Worm (Caenorhabditis elegans) whole organism, young adult: ENCODE results near the gene ZK507.1.

Experiments used
- B0019.2 ChIP-seq: fragments of 200-800 bp; sonication (Bioruptor generic); conservative IDR thresholded peaks from 2 replicates; pipeline ENCODE4 v1.3.6; 2022; ENCODE audit warnings: missing genetic modification reagents, missing genetic modification characterization, missing compliant biosample characterization
- B0035.1 ChIP-seq: sonication (generic microtip); optimal IDR thresholded peaks from 2 replicates; lab custom pipeline; 2016; ENCODE audit warnings: missing genetic modification characterization, mild to moderate bottlenecking, missing compliant biosample characterization, missing genotype, missing genetic modification reagents
- C17E4.6 ChIP-seq: fragments of 200-800 bp; sonication (Bioruptor generic); IDR thresholded peaks from 2 replicates; pipeline ENCODE4 v1.3.6; 2022; ENCODE audit warnings: missing genetic modification reagents, missing genetic modification characterization, missing compliant biosample characterization
- D2030.7 ChIP-seq: fragments of 200-800 bp; sonication (Bioruptor generic); IDR thresholded peaks from 2 replicates; pipeline ENCODE4 v1.3.6; 2022; ENCODE audit warnings: missing genetic modification reagents, missing genetic modification characterization, missing compliant biosample characterization
- F10E7.11 ChIP-seq: sonication (generic microtip); optimal IDR thresholded peaks from 2 replicates; lab custom pipeline; 2017; ENCODE audit warnings: mild to moderate bottlenecking, missing genetic modification characterization, moderate library complexity, missing compliant biosample characterization
- F22D6.2 ChIP-seq: sonication (generic microtip); optimal IDR thresholded peaks from 2 replicates; lab custom pipeline; 2016; ENCODE audit warnings: mild to moderate bottlenecking, missing genetic modification characterization, missing compliant biosample characterization
- F33H1.4 ChIP-seq: fragments of 200-800 bp; sonication (Bioruptor generic); IDR thresholded peaks from 2 replicates; pipeline ENCODE4 v1.3.6; 2022; ENCODE audit warnings: missing genetic modification reagents, missing genetic modification characterization, missing compliant biosample characterization
- F49E8.2 ChIP-seq: sonication (generic microtip); optimal IDR thresholded peaks from 3 replicates; lab custom pipeline; 2017; ENCODE audit warnings: missing genetic modification characterization, mild to moderate bottlenecking, missing compliant biosample characterization, antibody characterized with exemption, moderate library complexity; ENCODE audit not compliant: insufficient read depth
- F57A8.1 ChIP-seq: fragments of 200-800 bp; sonication (Bioruptor generic); optimal IDR thresholded peaks from 2 replicates; lab custom pipeline; 2018; ENCODE audit warnings: mild to moderate bottlenecking, missing genetic modification characterization, moderate library complexity, missing compliant biosample characterization
- F57C9.4 ChIP-seq: sonication (generic microtip); optimal IDR thresholded peaks from 2 replicates; lab custom pipeline; 2017; ENCODE audit warnings: mild to moderate bottlenecking, missing genetic modification characterization, missing compliant biosample characterization
- K11D2.4 ChIP-seq: fragments of 200-800 bp; sonication (Bioruptor generic); IDR thresholded peaks from 2 replicates; pipeline ENCODE4 v1.3.6; 2022; ENCODE audit warnings: missing genetic modification reagents, missing genetic modification characterization, missing compliant biosample characterization
- T26A5.8 ChIP-seq: sonication (generic microtip); optimal IDR thresholded peaks from 2 replicates; lab custom pipeline; 2016; ENCODE audit warnings: missing genetic modification characterization, missing compliant biosample characterization
- Y53F4B.3 ChIP-seq: fragments of 200-800 bp; sonication (Bioruptor generic); IDR thresholded peaks from 2 replicates; pipeline ENCODE4 v1.3.6; 2022; ENCODE audit warnings: missing genetic modification reagents, missing genetic modification characterization, missing compliant biosample characterization
- Y53G8AR.9 ChIP-seq: fragments of 200-800 bp; sonication (Bioruptor generic); conservative IDR thresholded peaks from 2 replicates; pipeline ENCODE4 v1.3.6; 2022; ENCODE audit warnings: missing genetic modification reagents, missing genetic modification characterization, missing compliant biosample characterization
- Y67H2A.10 ChIP-seq: fragments of 200-800 bp; sonication (Bioruptor generic); conservative IDR thresholded peaks from 2 replicates; pipeline ENCODE4 v1.3.6; 2022; ENCODE audit warnings: missing genetic modification reagents, missing genetic modification characterization, missing compliant biosample characterization
- Y95B8A.8 ChIP-seq: fragments of 200-800 bp; sonication (Bioruptor generic); IDR thresholded peaks from 2 replicates; pipeline ENCODE4 v1.3.6; 2022; ENCODE audit warnings: missing genetic modification reagents, missing genetic modification characterization, missing compliant biosample characterization
- ama-1 ChIP-seq, 3 experiments: fragments of 150-350 bp in 1 of 3; sonication (generic microtip) in 2 of 3; optimal IDR thresholded peaks; 2 replicates each; lab custom pipeline; 2014 to 2018; ENCODE audit warnings: missing biosample characterization in 2 of 3, missing genetic modification characterization in 2 of 3, missing genetic modification reagents in 2 of 3
- aptf-3 ChIP-seq: fragments of 200-800 bp; sonication (Bioruptor generic); IDR thresholded peaks from 2 replicates; pipeline ENCODE4 v1.3.6; 2022; ENCODE audit warnings: missing genetic modification characterization, missing compliant biosample characterization
- attf-6 ChIP-seq: fragments of 200-800 bp; sonication (Bioruptor generic); IDR thresholded peaks from 2 replicates; pipeline ENCODE4 v1.3.6; 2022; ENCODE audit warnings: missing genetic modification reagents, missing genetic modification characterization, missing compliant biosample characterization
- bed-1 ChIP-seq: fragments of 200-800 bp; sonication (Bioruptor generic); IDR thresholded peaks from 2 replicates; pipeline ENCODE4 v1.3.6; 2022; ENCODE audit warnings: missing genetic modification reagents, missing genetic modification characterization, missing compliant biosample characterization
- ccch-3 ChIP-seq: fragments of 200-800 bp; sonication (Bioruptor generic); optimal IDR thresholded peaks from 2 replicates; lab custom pipeline; 2018; ENCODE audit warnings: mild to moderate bottlenecking, missing genetic modification characterization, missing compliant biosample characterization
- cebp-2 ChIP-seq: fragments of 200-800 bp; sonication (Bioruptor generic); IDR thresholded peaks from 2 replicates; pipeline ENCODE4 v1.3.6; 2022; ENCODE audit warnings: missing genetic modification characterization, missing compliant biosample characterization
- ceh-27 ChIP-seq: fragments of 200-800 bp; sonication (Bioruptor generic); optimal IDR thresholded peaks from 2 replicates; lab custom pipeline; 2018; ENCODE audit warnings: mild to moderate bottlenecking, missing genetic modification characterization, moderate library complexity, missing compliant biosample characterization
- ceh-58 ChIP-seq: fragments of 200-800 bp; sonication (Bioruptor generic); IDR thresholded peaks from 2 replicates; pipeline ENCODE4 v1.3.6; 2022; ENCODE audit warnings: missing genetic modification characterization, missing compliant biosample characterization
- ceh-79 ChIP-seq: sonication (generic microtip); optimal IDR thresholded peaks from 2 replicates; lab custom pipeline; 2017; ENCODE audit warnings: mild to moderate bottlenecking, missing genetic modification characterization, missing compliant biosample characterization
- chd-7 ChIP-seq: sonication (generic microtip); optimal IDR thresholded peaks from 2 replicates; lab custom pipeline; 2016; ENCODE audit warnings: mild to moderate bottlenecking, missing genetic modification characterization, moderate library complexity, missing compliant biosample characterization
- die-1 ChIP-seq: sonication (generic microtip); optimal IDR thresholded peaks from 2 replicates; lab custom pipeline; 2016; ENCODE audit warnings: missing genotype, mild to moderate bottlenecking, missing genetic modification characterization, missing compliant biosample characterization
- dox-1 ChIP-seq: fragments of 200-800 bp; sonication (Bioruptor generic); IDR thresholded peaks from 2 replicates; pipeline ENCODE4 v1.3.6; 2022; ENCODE audit warnings: missing genetic modification reagents, missing genetic modification characterization, missing compliant biosample characterization
- efl-1 ChIP-seq: fragments of 150-350 bp; optimal IDR thresholded peaks from 2 replicates; lab custom pipeline; 2014; ENCODE audit warnings: missing biosample characterization, missing genetic modification reagents, missing genetic modification characterization
- egl-18 ChIP-seq: fragments of 200-800 bp; sonication (Bioruptor generic); IDR thresholded peaks from 2 replicates; pipeline ENCODE4 v1.3.6; 2022; ENCODE audit warnings: missing genetic modification reagents, missing genetic modification characterization, missing compliant biosample characterization
- gei-17 ChIP-seq: fragments of 200-800 bp; sonication (Bioruptor generic); optimal IDR thresholded peaks from 2 replicates; lab custom pipeline; 2018; ENCODE audit warnings: mild to moderate bottlenecking, missing genetic modification characterization, missing compliant biosample characterization
- hlh-12 ChIP-seq: sonication (generic microtip); optimal IDR thresholded peaks from 2 replicates; lab custom pipeline; 2016; ENCODE audit warnings: missing genetic modification characterization, missing compliant biosample characterization
- hlh-26 ChIP-seq: fragments of 200-800 bp; sonication (Bioruptor generic); conservative IDR thresholded peaks from 2 replicates; pipeline ENCODE4 v1.3.6; 2022; ENCODE audit warnings: missing genetic modification reagents, missing genetic modification characterization, missing compliant biosample characterization
- hsf-1 ChIP-seq: fragments of 200-800 bp; sonication (Bioruptor generic); IDR thresholded peaks from 2 replicates; pipeline ENCODE4 v1.3.6; 2022; ENCODE audit warnings: missing genetic modification reagents, missing genetic modification characterization, missing compliant biosample characterization
- lin-35 ChIP-seq, 3 experiments: fragments of 150-350 bp in 2 of 3; sonication (generic microtip) in 1 of 3; optimal IDR thresholded peaks; 2 replicates each; lab custom pipeline; 2014 to 2018; ENCODE audit warnings: missing biosample characterization in 3 of 3, missing genetic modification characterization in 3 of 3, missing genetic modification reagents in 3 of 3
- lin-40 ChIP-seq: sonication (generic microtip); optimal IDR thresholded peaks from 2 replicates; lab custom pipeline; 2016; ENCODE audit warnings: missing genetic modification characterization, mild to moderate bottlenecking, missing compliant biosample characterization, missing genotype, missing genetic modification reagents
- madf-10 ChIP-seq: sonication (generic microtip); optimal IDR thresholded peaks from 2 replicates; lab custom pipeline; 2016; ENCODE audit warnings: mild to moderate bottlenecking, missing genetic modification characterization, missing compliant biosample characterization
- madf-3 ChIP-seq: fragments of 200-800 bp; sonication (Bioruptor generic); IDR thresholded peaks from 2 replicates; pipeline ENCODE4 v1.3.6; 2022; ENCODE audit warnings: missing genetic modification reagents, missing genetic modification characterization, missing compliant biosample characterization
- nfya-2 ChIP-seq: fragments of 200-800 bp; sonication (Bioruptor generic); IDR thresholded peaks from 2 replicates; pipeline ENCODE4 v1.3.6; 2022; ENCODE audit warnings: missing genetic modification reagents, missing genetic modification characterization, missing compliant biosample characterization
- nhr-120 ChIP-seq: fragments of 200-800 bp; sonication (Bioruptor generic); IDR thresholded peaks from 2 replicates; pipeline ENCODE4 v1.3.6; 2022; ENCODE audit warnings: missing genetic modification characterization, missing compliant biosample characterization
- nhr-80 ChIP-seq: sonication (generic microtip); optimal IDR thresholded peaks from 2 replicates; lab custom pipeline; 2016; ENCODE audit warnings: missing genetic modification characterization, missing compliant biosample characterization
- nhr-90 ChIP-seq: sonication (generic microtip); optimal IDR thresholded peaks from 2 replicates; lab custom pipeline; 2016; ENCODE audit warnings: missing genotype, mild to moderate bottlenecking, missing genetic modification characterization, missing compliant biosample characterization
- rcor-1 ChIP-seq: fragments of 200-800 bp; sonication (Bioruptor generic); IDR thresholded peaks from 2 replicates; pipeline ENCODE4 v1.3.6; 2022; ENCODE audit warnings: missing genetic modification reagents, missing genetic modification characterization, missing compliant biosample characterization
- sea-2 ChIP-seq: fragments of 200-800 bp; sonication (Bioruptor generic); IDR thresholded peaks from 2 replicates; pipeline ENCODE4 v1.3.6; 2022; ENCODE audit warnings: missing genetic modification characterization, missing compliant biosample characterization
- snpc-3.4 ChIP-seq: sonication (generic microtip); optimal IDR thresholded peaks from 2 replicates; lab custom pipeline; 2017; ENCODE audit warnings: missing genetic modification characterization, mild to moderate bottlenecking, missing compliant biosample characterization, antibody characterized with exemption, moderate library complexity, missing genotype, missing genetic modification reagents
- unc-62 ChIP-seq: fragments of 150-350 bp; optimal IDR thresholded peaks from 2 replicates; lab custom pipeline; 2014; ENCODE audit warnings: missing biosample characterization, missing genetic modification reagents, missing genetic modification characterization
- zfh-2 ChIP-seq: fragments of 200-800 bp; sonication (Bioruptor generic); conservative IDR thresholded peaks from 2 replicates; pipeline ENCODE4 v1.3.6; 2022; ENCODE audit warnings: missing genetic modification reagents, missing genetic modification characterization, missing compliant biosample characterization
- ztf-25 ChIP-seq: fragments of 200-800 bp; sonication (Bioruptor generic); IDR thresholded peaks from 2 replicates; pipeline ENCODE4 v1.3.6; 2022; ENCODE audit warnings: missing genetic modification reagents, missing genetic modification characterization, missing compliant biosample characterization

The ZK507.1 gene

ce11 chrIII:9053740-9054252, 47.3 kb downstream of the ZK507.1 start, which contains the start of gene R107.5 (continued):
- TF ChIP-seq lin-35 (GFP tag; optimal IDR thresholded peaks at IDR 0.05; lab: Kevin White, UChicago) (peak in 2 of 3 experiments; percentile 52 to 78), hlh-12 (tag; lab: Kevin White, UChicago) (no peak), ama-1 (optimal IDR thresholded peaks at IDR 0.05; lab: Kevin White, UChicago) (peak; percentile 86), ama-1 (GFP tag; optimal IDR thresholded peaks at IDR 0.05; lab: Kevin White, UChicago) (no peak), lin-40 (tag; lab: Kevin White, UChicago) (peak; percentile 97), die-1 (tag; lab: Kevin White, UChicago) (peak; percentile 20), bed-1 (0 out of 2 replicates have a peak, but pooled peaks have one; percentile 59), Y95B8A.8 (GFP tag; lab: Robert Waterston, UW) (peak; percentile 88), B0019.2 (GFP tag; lab: Robert Waterston, UW) (peak; percentile 46; the same call in 1 of the 2 replicates), Y53F4B.3 (no peak), Y53G8AR.9 (GFP tag; lab: Robert Waterston, UW) (peak; percentile 94), cebp-2 (peak; percentile 87), hlh-26 (GFP tag; lab: Robert Waterston, UW) (no peak), rcor-1 (GFP tag; lab: Robert Waterston, UW) (peak; percentile 87), snpc-3.4 (tag; lab: Kevin White, UChicago) (no peak), F33H1.4 (GFP tag; lab: Robert Waterston, UW) (peak; percentile 59; the same call in 1 of the 2 replicates), madf-10 (peak; percentile 76), zfh-2 (GFP tag; lab: Robert Waterston, UW) (peak; percentile 93), K11D2.4 (GFP tag; lab: Robert Waterston, UW) (peak; percentile 96), nfya-2 (GFP tag; lab: Robert Waterston, UW) (no peak), egl-18 (GFP tag; lab: Robert Waterston, UW) (peak; percentile 91), chd-7 (peak; percentile 99), sea-2 (GFP tag; lab: Robert Waterston, UW) (peak; percentile 97), F22D6.2 (peak; percentile 88), attf-6 (GFP tag; lab: Robert Waterston, UW) (peak; percentile 55; the same call in 1 of the 2 replicates), aptf-3 (GFP tag; lab: Robert Waterston, UW) (peak; percentile 87; the same call in 1 of the 2 replicates), ccch-3 (GFP tag; lab: Kevin White, UChicago) (no peak), B0035.1 (tag; lab: Kevin White, UChicago) (peak; percentile 81), dox-1 (peak; percentile 91), D2030.7 (peak; percentile 51), nhr-120 (GFP tag; lab: Robert Waterston, UW) (0 out of 2 replicates have a peak, but pooled peaks have one; percentile 68), efl-1 (GFP tag; lab: Kevin White, UChicago) (no peak), hsf-1 (GFP tag; lab: Robert Waterston, UW) (peak; percentile 100), ceh-58 (GFP tag; lab: Robert Waterston, UW) (no peak), C17E4.6 (GFP tag; lab: Robert Waterston, UW) (peak; percentile 77), ceh-79 (tag; lab: Kevin White, UChicago) (peak; percentile 62), nhr-90 (tag; lab: Kevin White, UChicago) (peak; percentile 22), gei-17 (GFP tag; lab: Kevin White, UChicago) (peak; percentile 92), Y67H2A.10 (GFP tag; lab: Robert Waterston, UW) (peak; percentile 96), ceh-27 (GFP tag; lab: Kevin White, UChicago) (peak; percentile 95), F57A8.1 (GFP tag; lab: Kevin White, UChicago) (no peak), F10E7.11 (tag; lab: Kevin White, UChicago) (peak; percentile 82), T26A5.8 (tag; lab: Kevin White, UChicago) (no peak), F57C9.4 (peak; percentile 86), unc-62 (GFP tag; lab: Kevin White, UChicago) (peak; percentile 8), madf-3 (GFP tag; lab: Robert Waterston, UW) (peak; percentile 82), nhr-80 (tag; lab: Kevin White, UChicago) (peak; percentile 31), F49E8.2 (tag; lab: Kevin White, UChicago) (no peak), ztf-25 (no peak)
